Worm (Caenorhabditis elegans) whole organism, L2 larva: Measurements from ENCODE around the gene acs-18.

Experiments used
- C34F6.9 ChIP-seq: fragments of 150-350 bp; optimal IDR thresholded peaks from 2 replicates; lab custom pipeline; 2014; ENCODE audit warnings: missing biosample characterization, missing genetic modification characterization
- F13H6.1 ChIP-seq: sonication (generic microtip); optimal IDR thresholded peaks from 2 replicates; lab custom pipeline; 2016; ENCODE audit warnings: missing genetic modification characterization, missing compliant biosample characterization
- R02D3.7 ChIP-seq: fragments of 150-350 bp; optimal IDR thresholded peaks from 2 replicates; lab custom pipeline; 2014; ENCODE audit warnings: missing biosample characterization, missing genetic modification characterization
- Y55F3AM.14 ChIP-seq: fragments of 200-800 bp; sonication (Bioruptor generic); optimal IDR thresholded peaks from 2 replicates; lab custom pipeline; 2018; ENCODE audit warnings: mild to moderate bottlenecking, missing genetic modification characterization, missing compliant biosample characterization
- ZK546.5 ChIP-seq: sonication (generic microtip); optimal IDR thresholded peaks from 2 replicates; lab custom pipeline; 2017; ENCODE audit warnings: missing biosample characterization, missing genetic modification characterization
- alr-1 ChIP-seq: fragments of 150-350 bp; optimal IDR thresholded peaks from 2 replicates; lab custom pipeline; 2014; ENCODE audit warnings: missing biosample characterization, missing genetic modification characterization
- aly-2 ChIP-seq: fragments of 150-350 bp; optimal IDR thresholded peaks from 2 replicates; lab custom pipeline; 2014; ENCODE audit warnings: missing biosample characterization, missing genetic modification characterization
- ama-1 ChIP-seq: fragments of 150-350 bp; optimal IDR thresholded peaks from 2 replicates; lab custom pipeline; 2018; ENCODE audit warnings: inconsistent platforms
- blmp-1 ChIP-seq: sonication (generic microtip); optimal IDR thresholded peaks from 2 replicates; lab custom pipeline; 2017; ENCODE audit warnings: missing genetic modification characterization, mild to moderate bottlenecking, missing compliant biosample characterization, antibody characterized with exemption, moderate library complexity; ENCODE audit not compliant: insufficient read depth
- ceh-16 ChIP-seq: fragments of 150-350 bp; optimal IDR thresholded peaks from 2 replicates; lab custom pipeline; 2014; ENCODE audit warnings: missing biosample characterization, missing genetic modification characterization
- ceh-82 ChIP-seq: fragments of 150-350 bp; optimal IDR thresholded peaks from 2 replicates; lab custom pipeline; 2014; ENCODE audit warnings: missing biosample characterization, missing genetic modification characterization
- crh-2 ChIP-seq: sonication (generic microtip); optimal IDR thresholded peaks from 2 replicates; lab custom pipeline; 2017; ENCODE audit warnings: missing biosample characterization, missing genetic modification characterization
- dmd-4 ChIP-seq: sonication (generic microtip); optimal IDR thresholded peaks from 2 replicates; lab custom pipeline; 2017; ENCODE audit warnings: missing biosample characterization, missing genetic modification characterization
- egl-27 ChIP-seq: sonication (generic microtip); optimal IDR thresholded peaks from 3 replicates; lab custom pipeline; 2017; ENCODE audit warnings: missing biosample characterization, missing genetic modification reagents, missing genetic modification characterization
- elt-1 ChIP-seq: fragments of 150-350 bp; optimal IDR thresholded peaks from 2 replicates; lab custom pipeline; 2014; ENCODE audit warnings: missing biosample characterization, missing genetic modification characterization
- elt-3 ChIP-seq: sonication (generic microtip); optimal IDR thresholded peaks from 2 replicates; lab custom pipeline; 2017; ENCODE audit warnings: missing biosample characterization, missing genetic modification characterization
- fos-1 ChIP-seq: fragments of 150-350 bp; optimal IDR thresholded peaks from 2 replicates; lab custom pipeline; 2014; ENCODE audit warnings: missing biosample characterization, missing genetic modification characterization
- gmeb-1 ChIP-seq: fragments of 150-350 bp; optimal IDR thresholded peaks from 2 replicates; lab custom pipeline; 2014; ENCODE audit warnings: missing biosample characterization, missing genetic modification characterization
- lin-11 ChIP-seq: fragments of 150-350 bp; sonication (generic microtip); optimal IDR thresholded peaks from 2 replicates; lab custom pipeline; 2014; ENCODE audit warnings: missing biosample characterization, missing genetic modification characterization, inconsistent platforms, mixed read lengths
- lin-13 ChIP-seq: fragments of 150-350 bp; optimal IDR thresholded peaks from 2 replicates; lab custom pipeline; 2014; ENCODE audit warnings: missing biosample characterization, missing genetic modification reagents, missing genetic modification characterization
- lin-39 ChIP-seq: fragments of 150-350 bp; optimal IDR thresholded peaks from 2 replicates; lab custom pipeline; 2014; ENCODE audit warnings: missing biosample characterization, missing genetic modification reagents, missing genetic modification characterization
- lsy-2 ChIP-seq, 2 experiments: fragments of 150-350 bp in 1 of 2; sonication (generic microtip) in 1 of 2; optimal IDR thresholded peaks; 2 replicates each; lab custom pipeline; 2014 to 2017; ENCODE audit warnings: missing biosample characterization in 2 of 2, missing genetic modification characterization in 2 of 2
- mab-5 ChIP-seq: fragments of 150-350 bp; optimal IDR thresholded peaks from 2 replicates; lab custom pipeline; 2014; ENCODE audit warnings: missing biosample characterization, missing genetic modification characterization
- mbf-1 ChIP-seq: sonication (generic microtip); optimal IDR thresholded peaks from 2 replicates; lab custom pipeline; 2017; ENCODE audit warnings: missing biosample characterization, missing genetic modification characterization
- mdl-1 ChIP-seq, 2 experiments: fragments of 150-350 bp in 1 of 2; sonication (generic microtip) in 1 of 2; optimal IDR thresholded peaks; 2 replicates each; lab custom pipeline; 2017; ENCODE audit warnings: missing biosample characterization in 2 of 2, missing genetic modification characterization in 2 of 2
- nhr-10 ChIP-seq: sonication (generic microtip); optimal IDR thresholded peaks from 2 replicates; lab custom pipeline; 2017; ENCODE audit warnings: missing biosample characterization, missing genetic modification characterization
- nhr-11 ChIP-seq: fragments of 150-350 bp; optimal IDR thresholded peaks from 2 replicates; lab custom pipeline; 2014; ENCODE audit warnings: missing biosample characterization, missing genetic modification characterization
- nhr-12 ChIP-seq: fragments of 150-350 bp; optimal IDR thresholded peaks from 2 replicates; lab custom pipeline; 2014; ENCODE audit warnings: missing biosample characterization, missing genetic modification characterization
- nhr-129 ChIP-seq: fragments of 150-350 bp; optimal IDR thresholded peaks from 2 replicates; lab custom pipeline; 2014; ENCODE audit warnings: missing biosample characterization, missing genetic modification characterization
- nhr-21 ChIP-seq: fragments of 150-350 bp; optimal IDR thresholded peaks from 2 replicates; lab custom pipeline; 2014; ENCODE audit warnings: missing biosample characterization, missing genetic modification characterization
- nhr-23 ChIP-seq: fragments of 150-350 bp; optimal IDR thresholded peaks from 2 replicates; lab custom pipeline; 2014; ENCODE audit warnings: missing biosample characterization, missing genetic modification reagents, missing genetic modification characterization
- nhr-237 ChIP-seq: fragments of 150-350 bp; optimal IDR thresholded peaks from 2 replicates; lab custom pipeline; 2014; ENCODE audit warnings: missing biosample characterization, missing genetic modification characterization
- nhr-25 ChIP-seq: fragments of 150-350 bp; sonication (generic microtip); optimal IDR thresholded peaks from 3 replicates; lab custom pipeline; 2014; ENCODE audit warnings: missing biosample characterization, missing genetic modification characterization
- nhr-6 ChIP-seq: fragments of 150-350 bp; optimal IDR thresholded peaks from 2 replicates; lab custom pipeline; 2014; ENCODE audit warnings: missing biosample characterization, missing genetic modification characterization
- nhr-77 ChIP-seq: fragments of 150-350 bp; optimal IDR thresholded peaks from 2 replicates; lab custom pipeline; 2014; ENCODE audit warnings: missing biosample characterization, missing genetic modification characterization
- peb-1 ChIP-seq: fragments of 150-350 bp; optimal IDR thresholded peaks from 2 replicates; lab custom pipeline; 2014; ENCODE audit warnings: missing biosample characterization, missing genetic modification characterization
- sem-4 ChIP-seq: fragments of 150-350 bp; optimal IDR thresholded peaks from 2 replicates; lab custom pipeline; 2014; ENCODE audit warnings: missing biosample characterization, missing genetic modification reagents, missing genetic modification characterization
- skn-1 ChIP-seq: sonication (generic microtip); optimal IDR thresholded peaks from 2 replicates; lab custom pipeline; 2017; ENCODE audit warnings: missing biosample characterization, missing genetic modification characterization
- sma-3 ChIP-seq: sonication (generic microtip); optimal IDR thresholded peaks from 2 replicates; lab custom pipeline; 2016; ENCODE audit warnings: missing genetic modification reagents, missing genetic modification characterization, missing compliant biosample characterization
- sma-9 ChIP-seq, 2 experiments: fragments of 150-350 bp in 1 of 2; sonication (generic microtip) in 1 of 2; optimal IDR thresholded peaks; 2 replicates each; lab custom pipeline; 2014 to 2016; ENCODE audit warnings: missing genetic modification characterization in 2 of 2, mild to moderate bottlenecking in 1 of 2, missing biosample characterization in 1 of 2, missing compliant biosample characterization in 1 of 2, missing genetic modification reagents in 1 of 2, moderate library complexity in 1 of 2
- snpc-4 ChIP-seq: fragments of 150-350 bp; optimal IDR thresholded peaks from 2 replicates; lab custom pipeline; 2014; ENCODE audit warnings: missing biosample characterization, missing genetic modification characterization
- unc-39 ChIP-seq: fragments of 150-350 bp; optimal IDR thresholded peaks from 2 replicates; lab custom pipeline; 2014; ENCODE audit warnings: missing biosample characterization, missing genetic modification characterization
- unc-55 ChIP-seq: fragments of 150-350 bp; sonication (generic microtip); optimal IDR thresholded peaks from 3 replicates; lab custom pipeline; 2014; ENCODE audit warnings: missing biosample characterization, missing genetic modification reagents, missing genetic modification characterization
- unc-62 ChIP-seq: fragments of 150-350 bp; optimal IDR thresholded peaks from 2 replicates; lab custom pipeline; 2014; ENCODE audit warnings: missing biosample characterization, missing genetic modification reagents, missing genetic modification characterization
- zag-1 ChIP-seq: fragments of 150-350 bp; optimal IDR thresholded peaks from 2 replicates; lab custom pipeline; 2014; ENCODE audit warnings: missing biosample characterization, missing genetic modification characterization
- ztf-1 ChIP-seq: fragments of 200-800 bp; sonication (Bioruptor generic); conservative IDR thresholded peaks from 2 replicates; pipeline ENCODE4 v1.3.6; 2022; ENCODE audit warnings: missing genetic modification characterization, missing compliant biosample characterization
- ztf-11 ChIP-seq: sonication (generic microtip); optimal IDR thresholded peaks from 2 replicates; lab custom pipeline; 2017; ENCODE audit warnings: missing biosample characterization, missing genetic modification characterization
- ztf-4 ChIP-seq: fragments of 150-350 bp; optimal IDR thresholded peaks from 2 replicates; lab custom pipeline; 2014; ENCODE audit warnings: missing biosample characterization, missing genetic modification characterization

The acs-18 gene

DNA sequence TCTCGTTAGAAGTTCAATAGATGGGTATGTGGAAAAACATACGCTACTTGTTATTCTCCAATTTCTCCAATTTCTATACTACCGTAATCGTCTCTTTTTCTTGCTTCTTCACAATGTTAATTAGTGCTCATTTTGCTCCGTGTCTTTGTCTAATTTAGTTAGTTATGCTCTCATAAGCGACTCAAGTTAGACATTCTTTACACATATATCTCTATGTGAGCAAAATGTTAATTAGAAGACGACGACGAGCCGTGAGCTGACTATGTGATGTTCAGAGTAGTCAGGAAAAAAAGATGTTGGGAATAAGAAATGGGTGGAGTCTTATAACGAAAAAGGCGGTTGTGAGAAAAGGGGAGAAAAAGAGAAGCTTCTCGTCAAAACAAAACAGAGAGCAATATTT is 34.1 kb upstream of the acs-18 start:
- TF ChIP-seq crh-2 (tag; lab: Kevin White, UChicago): peak; percentile 67
- no peak for TF ChIP-seq skn-1 (tag; lab: Kevin White, UChicago)

DNA sequence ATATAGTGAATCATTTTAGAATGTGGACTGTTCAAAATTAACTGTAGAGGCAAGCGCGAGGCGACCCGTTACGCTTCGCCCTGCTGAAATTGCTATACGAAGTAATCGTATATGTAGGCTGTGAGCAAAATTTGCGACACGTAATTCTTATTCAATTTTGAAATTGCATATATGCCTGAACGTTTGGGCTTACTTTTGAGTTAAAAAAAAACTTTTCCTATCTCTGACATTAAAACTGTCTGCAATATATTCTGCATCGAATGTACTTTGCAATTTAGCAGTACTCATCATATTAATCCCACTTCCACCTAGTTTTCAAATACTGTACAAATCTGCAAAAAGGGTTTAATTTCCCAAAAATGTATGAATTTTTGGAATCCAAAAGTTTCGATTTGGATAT is 33.5 kb upstream of the acs-18 start:
- no peak for TF ChIP-seq nhr-129 (tag; lab: Kevin White, UChicago)
- no peak for TF ChIP-seq elt-3 (tag; lab: Kevin White, UChicago)
- no peak for TF ChIP-seq C34F6.9 (tag; lab: Kevin White, UChicago)
- no peak for TF ChIP-seq unc-39
- no peak for TF ChIP-seq egl-27 (tag; lab: Kevin White, UChicago)
- no peak for TF ChIP-seq nhr-25 (tag; lab: Kevin White, UChicago)
- TF ChIP-seq lin-11 (tag; lab: Kevin White, UChicago): no peak
- no peak for TF ChIP-seq peb-1 (tag; lab: Kevin White, UChicago)
- no peak for TF ChIP-seq nhr-10 (tag; lab: Kevin White, UChicago)
- TF ChIP-seq fos-1 (tag; lab: Kevin White, UChicago): no peak
- no peak for TF ChIP-seq nhr-11 (tag; lab: Kevin White, UChicago)

DNA sequence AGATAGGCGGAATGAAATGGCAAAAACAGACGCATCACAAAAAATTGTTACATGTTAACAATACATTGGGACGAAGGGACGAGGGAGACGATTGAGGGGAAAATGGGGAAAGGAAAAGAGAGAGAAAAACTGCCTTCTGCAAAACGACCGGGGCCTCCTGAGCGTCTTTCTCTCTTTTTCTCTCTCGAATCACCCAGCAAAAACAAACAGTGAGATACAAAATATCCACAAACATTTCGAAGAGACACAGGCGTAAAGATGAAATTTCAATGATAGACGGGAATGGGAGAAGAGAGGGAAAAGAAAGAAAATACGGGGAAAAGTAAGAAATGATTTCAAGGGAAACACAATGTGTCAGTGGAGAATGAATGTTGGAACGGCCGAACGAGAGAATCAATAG is 32.5 kb upstream of the acs-18 start:
- no peak for TF ChIP-seq alr-1 (tag; lab: Kevin White, UChicago)
- TF ChIP-seq unc-39: no peak
- no peak for TF ChIP-seq nhr-77 (tag; lab: Kevin White, UChicago)
- no peak for TF ChIP-seq peb-1 (tag; lab: Kevin White, UChicago)
- TF ChIP-seq nhr-129 (tag; lab: Kevin White, UChicago): peak; percentile 82
- TF ChIP-seq nhr-237 (tag; lab: Kevin White, UChicago): no peak
- TF ChIP-seq gmeb-1 (tag; lab: Kevin White, UChicago): no peak
- peak; percentile 71 for TF ChIP-seq unc-55
- no peak for TF ChIP-seq ztf-11 (tag; lab: Kevin White, UChicago)
- TF ChIP-seq elt-1 (tag; lab: Kevin White, UChicago): no peak
- TF ChIP-seq elt-3 (tag; lab: Kevin White, UChicago): no peak
- TF ChIP-seq blmp-1 (tag; lab: Kevin White, UChicago): peak; percentile 45
- TF ChIP-seq Y55F3AM.14: no peak
- no peak for TF ChIP-seq aly-2
- TF ChIP-seq nhr-25 (tag; lab: Kevin White, UChicago): peak; percentile 52
- no peak for TF ChIP-seq nhr-12 (tag; lab: Kevin White, UChicago)
- TF ChIP-seq lin-39: no peak
- peak; percentile 61 for TF ChIP-seq sma-9 (GFP tag; optimal IDR thresholded peaks at IDR 0.05; lab: Kevin White, UChicago)
- no peak for TF ChIP-seq sma-9 (tag; optimal IDR thresholded peaks at IDR 0.05; lab: Kevin White, UChicago)
- TF ChIP-seq mbf-1 (tag; lab: Kevin White, UChicago): no peak
- no peak for TF ChIP-seq nhr-10 (tag; lab: Kevin White, UChicago)
- no peak for TF ChIP-seq dmd-4 (tag; lab: Kevin White, UChicago)
- TF ChIP-seq C34F6.9 (tag; lab: Kevin White, UChicago): peak; percentile 85
- no peak for TF ChIP-seq lin-11 (tag; lab: Kevin White, UChicago)
- TF ChIP-seq ZK546.5 (tag; lab: Kevin White, UChicago): no peak
- peak; percentile 9 for TF ChIP-seq ama-1
- TF ChIP-seq ztf-4 (tag; lab: Kevin White, UChicago): no peak
- TF ChIP-seq ceh-82 (tag; lab: Kevin White, UChicago): no peak
- peak; percentile 31 for TF ChIP-seq nhr-6 (tag; lab: Kevin White, UChicago)
- TF ChIP-seq ceh-16 (tag; lab: Kevin White, UChicago): no peak
- peak; percentile 89 for TF ChIP-seq crh-2 (tag; lab: Kevin White, UChicago)
- TF ChIP-seq zag-1 (tag; lab: Kevin White, UChicago): peak; percentile 12
- peak; percentile 12 to 64 for TF ChIP-seq lsy-2 (tag; optimal IDR thresholded peaks at IDR 0.05; lab: Kevin White, UChicago)
- TF ChIP-seq R02D3.7 (tag; lab: Kevin White, UChicago): no peak
- TF ChIP-seq unc-62 (GFP tag; lab: Kevin White, UChicago): no peak
- TF ChIP-seq sma-3: peak; percentile 2
- no peak for TF ChIP-seq mab-5 (tag; lab: Kevin White, UChicago)
- TF ChIP-seq nhr-11 (tag; lab: Kevin White, UChicago): no peak
- no peak for TF ChIP-seq mdl-1 (tag; optimal IDR thresholded peaks at IDR 0.05; lab: Kevin White, UChicago)
- no peak for TF ChIP-seq skn-1 (tag; lab: Kevin White, UChicago)
- TF ChIP-seq nhr-23: no peak
- TF ChIP-seq sem-4: peak; percentile 40
- TF ChIP-seq egl-27 (tag; lab: Kevin White, UChicago): peak; percentile 22
- TF ChIP-seq lin-13 (GFP tag; lab: Kevin White, UChicago): peak; percentile 33
- no peak for TF ChIP-seq ztf-1
- TF ChIP-seq nhr-21 (tag; lab: Kevin White, UChicago): peak; percentile 43
- TF ChIP-seq F13H6.1 (tag; lab: Kevin White, UChicago): peak; percentile 69
- peak; percentile 68 for TF ChIP-seq fos-1 (tag; lab: Kevin White, UChicago)
- TF ChIP-seq snpc-4 (tag; lab: Kevin White, UChicago): no peak
